Worm (Caenorhabditis elegans) whole organism, dauer: ENCODE data around the gene F28H7.3.

Source experiments
- unc-62 ChIP-seq: sonication (generic microtip); optimal IDR thresholded peaks from 2 replicates; lab custom pipeline; 2017; ENCODE audit warnings: missing biosample characterization, missing genetic modification reagents, missing genetic modification characterization

The F28H7.3 gene

DNA sequence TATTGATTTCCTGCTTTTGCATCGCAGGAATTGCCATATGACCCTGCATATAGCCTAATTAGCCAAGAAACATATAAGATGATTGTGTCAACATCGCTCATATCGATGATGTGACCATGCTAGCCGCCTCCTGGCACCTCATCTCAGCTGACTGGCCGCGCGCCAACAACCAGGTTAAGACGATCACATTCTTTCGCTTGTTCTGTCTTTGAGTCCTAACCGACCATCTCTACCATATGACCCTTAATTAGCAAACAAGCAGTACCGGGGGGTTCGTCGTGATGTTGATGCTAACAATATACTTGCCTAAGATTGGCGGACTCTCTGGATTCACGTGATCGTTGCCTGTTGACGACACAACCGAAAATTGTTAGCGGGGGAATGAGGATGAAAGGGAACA lies 28.0 kb downstream of the F28H7.3 start:
- TF ChIP-seq unc-62 (GFP tag; lab: Kevin White, UChicago) = no peak

DNA sequence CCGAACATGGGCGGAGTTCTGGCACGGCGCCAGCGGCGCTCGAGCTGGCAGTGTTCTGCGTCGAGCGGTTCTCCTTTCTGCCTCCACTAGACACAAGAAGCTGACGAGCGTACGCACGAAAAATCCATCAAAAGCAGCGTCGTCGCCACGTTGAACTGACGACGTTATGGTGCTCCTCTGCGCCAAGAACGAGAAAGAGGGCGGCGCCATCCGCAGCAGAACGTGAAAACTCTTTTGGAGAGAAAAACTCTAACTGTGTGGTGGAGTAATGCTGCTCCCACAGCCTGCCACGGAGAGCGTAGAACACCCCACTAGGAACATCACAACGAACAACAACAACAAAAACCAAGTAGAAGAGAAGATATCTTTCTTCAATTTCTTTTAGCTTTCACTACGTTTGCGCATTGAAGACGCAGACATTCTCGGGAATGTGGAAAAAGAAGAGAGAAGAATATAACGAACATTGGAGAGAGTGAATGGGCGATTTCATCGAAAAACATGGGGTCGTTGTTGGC lies 28.6 kb downstream of the F28H7.3 start:
- no peak for TF ChIP-seq unc-62 (GFP tag; lab: Kevin White, UChicago)

DNA sequence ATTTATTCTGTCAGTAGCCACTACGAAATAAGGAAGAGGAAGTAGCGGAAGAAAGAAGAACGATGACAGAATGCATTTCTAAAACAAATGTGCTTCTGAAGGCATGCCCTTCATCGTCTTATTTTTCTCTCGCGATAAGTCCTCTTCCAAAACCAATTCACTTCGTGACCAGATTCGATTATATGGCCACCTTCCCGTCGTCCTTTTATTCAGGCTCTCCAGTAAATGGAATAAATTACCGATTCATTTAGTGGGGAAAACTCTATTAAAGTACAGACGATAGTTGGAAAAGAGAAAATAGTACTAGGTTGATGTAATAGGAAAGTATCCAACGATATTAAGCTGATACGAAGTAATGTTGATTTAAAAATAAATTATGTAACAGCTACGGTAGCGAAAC lies 29.3 kb downstream of the F28H7.3 start:
- no peak for TF ChIP-seq unc-62 (GFP tag; lab: Kevin White, UChicago)

DNA sequence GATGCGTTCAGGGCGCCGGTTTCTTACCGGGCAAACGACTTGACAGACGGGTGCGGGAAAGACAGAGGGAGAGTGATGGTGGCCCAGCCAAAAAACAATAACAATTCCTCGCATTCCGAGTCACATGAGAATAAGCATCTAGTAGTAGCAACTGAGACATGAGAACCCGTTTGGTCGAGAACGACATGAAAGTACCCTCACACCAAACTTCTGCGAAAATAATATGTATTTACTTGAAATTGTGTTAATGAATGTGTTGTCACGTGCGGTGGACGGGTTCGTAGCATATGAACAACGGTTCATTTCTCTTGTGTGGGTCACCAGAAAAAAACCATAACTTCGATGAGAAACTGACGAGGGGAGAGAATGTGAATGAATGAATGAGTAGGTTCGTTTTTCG lies 29.7 kb downstream of the F28H7.3 start:
- TF ChIP-seq unc-62 (GFP tag; lab: Kevin White, UChicago) = no peak

DNA sequence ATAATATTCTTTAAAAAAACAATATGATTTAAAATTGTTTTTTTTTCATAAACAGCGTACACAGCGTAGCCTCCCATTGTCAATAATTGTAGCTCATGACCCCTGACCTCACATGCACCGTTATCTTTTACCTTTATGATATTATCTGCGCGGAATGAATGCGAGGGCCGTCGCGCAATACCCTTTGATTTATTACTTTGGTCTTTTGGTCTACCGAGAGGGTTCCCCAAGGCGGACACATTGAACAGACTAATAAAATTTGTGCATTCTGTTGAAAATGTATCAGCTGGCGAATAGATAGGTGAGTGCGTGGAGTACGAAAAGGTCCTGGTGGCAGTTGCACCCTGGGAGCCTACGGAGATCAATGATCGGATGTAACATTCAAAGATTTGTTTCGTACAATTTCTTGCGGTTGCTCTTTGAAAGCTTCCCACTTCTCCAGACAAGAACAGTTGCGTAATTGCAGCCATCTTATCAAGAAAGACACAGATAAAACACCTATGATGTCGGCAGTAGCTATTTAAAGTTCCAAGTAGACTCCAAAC lies 30.2 kb downstream of the F28H7.3 start:
- no peak for TF ChIP-seq unc-62 (GFP tag; lab: Kevin White, UChicago)

DNA sequence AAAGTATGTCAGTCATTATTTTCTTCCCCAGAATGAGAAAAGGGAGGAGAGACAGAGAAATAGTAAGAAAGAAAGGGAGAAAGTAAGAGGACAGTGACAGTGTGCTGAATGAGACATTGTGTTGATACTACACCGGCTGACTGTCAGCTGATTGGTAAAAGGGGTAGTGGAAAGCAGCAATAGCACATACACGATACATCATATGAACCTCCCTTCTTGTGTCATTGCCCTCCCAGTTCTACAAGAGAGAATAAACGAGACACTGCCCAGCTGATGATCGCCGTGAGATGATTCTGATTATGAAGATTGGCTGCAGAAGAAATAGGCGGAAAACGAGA lies 30.8 kb downstream of the F28H7.3 start:
- TF ChIP-seq unc-62 (GFP tag; lab: Kevin White, UChicago) = no peak

DNA sequence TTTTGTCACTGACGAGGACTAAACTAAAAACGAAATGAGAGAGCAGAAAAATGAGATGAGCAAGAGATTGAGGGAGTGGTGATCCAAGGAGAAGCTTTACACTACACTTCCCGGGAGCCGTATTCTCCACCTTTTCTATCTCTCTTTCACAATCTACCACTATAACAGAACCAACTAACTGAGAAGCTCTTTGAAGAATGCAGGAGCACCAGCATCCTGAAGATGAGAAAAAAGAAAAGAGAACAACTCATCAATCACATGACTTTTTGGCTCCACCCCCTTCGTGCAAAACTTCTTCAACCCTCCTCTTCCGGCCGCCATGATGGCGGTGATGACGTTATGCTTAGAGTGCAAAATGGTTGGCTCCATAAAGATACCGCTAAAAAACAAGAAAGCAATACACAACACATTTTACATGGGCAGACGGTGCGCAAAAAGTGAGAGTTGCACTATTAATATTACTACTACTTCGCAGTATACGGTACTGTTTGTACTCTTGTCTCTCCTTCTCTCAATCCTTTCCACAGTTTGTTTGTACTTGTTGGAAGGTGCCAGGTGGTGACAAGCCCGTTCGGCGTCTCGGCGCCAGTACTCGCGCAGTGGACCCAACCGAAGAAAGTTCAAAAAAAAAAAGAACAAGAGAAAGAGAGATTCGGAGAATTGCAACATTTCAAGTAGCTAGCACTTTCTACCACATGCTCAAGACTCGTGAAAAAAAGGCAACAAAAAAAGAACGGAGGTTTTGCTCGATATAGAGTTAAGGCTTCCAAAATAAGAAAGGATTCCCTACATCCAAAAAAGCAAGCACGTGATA lies 31.4 kb downstream of the F28H7.3 start:
- TF ChIP-seq unc-62 (GFP tag; lab: Kevin White, UChicago) = no peak

DNA sequence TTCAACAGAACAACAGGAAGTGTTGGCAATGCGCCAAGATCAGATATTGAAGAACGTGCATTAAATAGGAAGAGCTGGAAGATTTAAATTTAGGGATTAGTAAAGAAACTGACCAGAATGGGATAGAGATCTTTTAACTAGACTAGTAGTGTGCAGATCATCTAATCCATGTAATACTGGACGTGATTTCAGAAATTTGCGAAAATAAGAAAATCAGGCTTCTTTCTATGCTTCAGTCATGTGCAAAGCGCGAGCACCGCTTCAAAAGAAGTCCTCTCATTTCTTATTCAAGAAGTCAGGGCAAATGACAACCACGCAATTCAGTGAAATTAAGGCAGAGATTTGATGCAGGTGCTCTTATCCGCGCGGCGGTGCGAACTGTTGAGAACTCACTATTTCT lies 32.6 kb downstream of the F28H7.3 start:
- TF ChIP-seq unc-62 (GFP tag; lab: Kevin White, UChicago) = no peak

DNA sequence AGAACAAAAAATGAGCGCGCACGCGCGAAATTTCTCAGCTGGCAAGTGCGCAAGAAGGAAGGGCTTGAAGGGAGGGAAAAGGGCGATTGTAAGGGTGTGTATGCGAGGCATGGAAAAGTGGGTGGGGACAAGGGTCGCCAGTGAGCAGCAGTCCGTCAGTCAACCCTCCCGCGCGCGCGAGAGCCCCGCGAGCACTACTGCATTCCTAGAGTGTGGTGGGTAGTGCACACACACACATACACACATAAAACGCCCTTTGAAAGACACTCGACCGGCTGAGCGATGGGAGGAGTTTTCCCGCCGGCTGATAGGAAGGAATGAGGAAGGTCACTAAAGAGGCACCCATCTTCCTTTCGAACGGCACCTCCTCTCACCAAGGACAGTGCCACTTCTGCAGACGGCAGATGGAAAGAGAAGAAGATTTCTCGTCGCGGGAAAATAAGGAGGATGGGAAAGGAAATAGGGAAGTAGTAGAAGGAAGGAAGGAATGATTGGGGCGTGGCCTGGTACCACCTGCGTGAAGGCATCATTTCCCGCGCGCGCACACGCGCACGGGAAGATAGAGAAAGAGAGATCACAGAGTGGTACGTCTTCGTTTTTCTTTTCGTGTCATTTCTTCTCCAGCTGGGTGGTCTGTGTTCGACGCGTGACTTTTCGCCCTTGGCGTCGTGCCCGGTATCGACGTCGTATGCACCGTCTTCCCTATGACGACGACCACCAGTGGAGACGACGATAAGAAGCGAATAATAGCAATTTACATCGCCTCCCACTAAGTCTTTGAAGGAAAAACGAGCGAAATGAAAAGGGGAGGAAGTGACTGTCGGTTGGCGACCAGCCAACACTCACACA lies 33.5 kb downstream of the F28H7.3 start:
- no peak for TF ChIP-seq unc-62 (GFP tag; lab: Kevin White, UChicago)

DNA sequence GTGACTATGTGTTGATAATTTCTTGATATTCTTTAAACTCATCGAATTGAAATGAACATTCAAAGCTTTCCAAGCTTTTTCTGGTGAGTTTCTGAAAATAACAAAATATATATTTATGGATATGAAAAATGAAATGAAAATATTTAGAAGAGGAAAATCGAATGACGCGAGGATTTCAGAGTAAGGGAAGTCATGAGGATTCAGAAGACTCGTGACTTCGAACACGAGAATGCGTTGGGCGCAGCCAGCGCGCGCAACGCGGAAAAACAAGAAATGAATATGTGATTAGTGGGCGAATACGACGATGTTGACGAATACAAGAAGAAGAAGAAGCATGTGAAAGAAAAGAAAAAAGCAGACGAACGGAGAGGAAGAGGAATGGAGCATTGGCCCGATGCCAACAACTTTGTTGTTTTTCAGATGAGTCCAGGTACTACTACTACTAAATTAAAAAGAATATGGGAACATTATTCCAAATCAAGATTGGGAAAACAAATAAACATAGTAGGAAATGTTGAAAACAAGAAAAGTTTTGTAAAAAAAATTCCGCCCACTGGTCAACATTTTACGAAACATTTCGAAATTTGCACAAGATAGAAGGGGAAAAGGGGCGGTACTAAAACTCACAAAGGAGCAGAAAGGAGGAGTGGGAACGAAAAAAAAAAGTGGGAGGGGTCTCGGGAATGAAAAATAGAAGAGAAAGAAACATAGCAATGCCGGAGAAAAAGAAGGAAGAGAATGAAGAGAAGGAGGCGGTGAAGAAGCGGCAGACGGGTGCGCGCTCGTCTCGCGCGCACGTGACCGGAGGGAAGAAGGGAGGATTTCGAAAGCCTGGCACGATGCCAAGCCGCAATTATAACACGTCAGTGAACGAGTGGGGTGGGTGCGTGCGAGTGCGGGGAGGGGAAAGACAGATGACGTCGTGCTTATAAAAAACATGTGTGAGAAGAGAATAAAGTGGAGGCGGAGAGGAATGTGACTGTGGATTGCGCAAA lies 35.1 kb downstream of the F28H7.3 start:
- no peak for TF ChIP-seq unc-62 (GFP tag; lab: Kevin White, UChicago)

DNA sequence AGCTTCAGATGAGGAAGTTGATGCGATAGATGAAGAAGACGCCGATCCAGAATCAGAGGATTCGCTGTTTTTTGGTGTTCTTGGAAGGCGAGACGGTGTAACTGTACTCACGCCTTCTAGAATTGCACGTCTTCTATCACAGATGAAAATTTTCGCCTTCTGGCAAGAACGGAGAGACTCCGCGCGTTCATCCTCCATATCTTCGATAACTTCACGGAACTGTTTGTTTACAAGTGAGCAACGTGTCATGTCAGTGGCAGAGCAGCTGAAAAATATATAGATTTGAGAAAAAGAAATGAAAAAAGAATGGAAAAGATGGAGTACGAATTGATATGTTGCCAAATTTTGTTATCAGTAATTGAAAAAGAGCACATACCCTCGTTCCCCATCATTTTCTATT lies 36.0 kb downstream of the F28H7.3 start:
- no peak for TF ChIP-seq unc-62 (GFP tag; lab: Kevin White, UChicago)

DNA sequence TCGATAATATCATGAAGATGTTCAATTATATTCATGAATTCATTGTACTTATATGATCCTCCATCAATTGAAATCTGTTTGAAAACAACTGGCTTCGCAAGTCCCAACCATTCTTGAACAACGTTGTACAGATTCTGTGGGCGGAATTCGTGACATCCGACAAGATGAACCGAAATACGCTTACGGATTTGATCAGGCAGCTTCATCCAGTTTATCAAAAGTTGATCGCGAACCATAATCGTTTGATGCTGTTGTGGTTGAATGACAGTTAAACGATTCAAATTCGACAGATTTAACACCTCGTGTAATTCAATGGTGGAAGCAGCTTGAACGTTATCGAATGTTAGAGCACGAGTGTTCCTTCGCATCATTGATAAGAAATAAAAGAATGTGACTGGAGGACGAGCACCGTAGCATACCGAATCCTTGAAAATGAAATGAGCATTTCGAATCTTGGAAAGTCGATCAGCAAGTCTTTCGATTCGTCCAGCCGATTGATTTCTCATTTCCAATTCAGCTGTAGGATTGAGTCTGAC lies 36.8 kb downstream of the F28H7.3 start:
- TF ChIP-seq unc-62 (GFP tag; lab: Kevin White, UChicago) = no peak

DNA sequence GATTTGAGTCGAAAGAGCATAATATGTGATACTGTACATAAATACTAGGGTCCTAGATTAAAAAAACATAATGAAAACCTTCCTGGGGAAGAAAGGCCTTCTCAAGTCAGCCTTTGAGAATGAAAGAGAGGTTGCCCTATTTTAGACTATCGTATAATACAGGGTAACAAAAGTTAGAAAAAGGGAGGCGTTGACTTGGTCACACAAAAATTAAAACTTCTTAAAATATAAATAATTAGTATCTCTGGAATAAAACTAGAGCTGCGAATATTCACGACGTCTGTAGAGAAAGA lies 38.0 kb downstream of the F28H7.3 start:
- TF ChIP-seq unc-62 (GFP tag; lab: Kevin White, UChicago) = no peak

DNA sequence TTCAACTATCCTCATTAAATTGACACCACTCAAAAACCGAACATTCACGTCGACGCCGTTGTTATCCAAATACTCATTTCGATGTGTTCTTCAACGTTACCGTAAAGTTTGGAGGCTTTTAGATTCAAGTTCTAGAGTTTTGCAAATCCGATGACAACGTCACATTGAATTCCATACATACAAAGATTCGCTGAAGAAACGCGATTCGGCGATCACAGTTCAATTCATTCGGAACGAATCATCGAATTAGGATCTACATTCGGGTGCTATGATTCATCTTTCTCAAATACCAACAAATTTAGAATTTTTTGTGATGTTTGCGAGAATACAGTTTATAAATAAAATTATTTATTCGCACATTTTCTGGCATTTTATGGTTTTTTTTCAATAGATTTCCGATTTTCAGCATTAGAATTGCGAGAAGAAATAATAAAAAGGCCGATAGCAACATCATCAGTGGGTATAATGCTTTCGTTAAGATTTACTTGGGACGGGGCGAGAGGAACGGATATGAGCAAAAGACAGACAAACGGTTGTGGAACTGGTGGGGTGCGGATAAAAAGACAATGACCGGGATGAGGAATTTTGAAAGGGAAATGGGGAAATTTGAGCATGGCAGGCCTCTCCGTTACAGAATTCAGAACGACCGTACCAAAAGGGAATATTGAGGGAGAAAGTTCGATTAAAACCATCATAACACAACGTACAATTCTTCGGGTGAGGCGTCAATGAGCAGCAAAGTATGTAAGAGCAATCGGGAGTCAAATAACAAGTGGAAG lies 38.6 kb downstream of the F28H7.3 start:
- no peak for TF ChIP-seq unc-62 (GFP tag; lab: Kevin White, UChicago)
